Fruit fly (Drosophila melanogaster) whole organism, embryonic: Measurements from ENCODE around the gene HDAC4.

ENCODE experiments used
- C15 ChIP-seq: fragments of 200-800 bp; sonication (Bioruptor generic); IDR thresholded peaks from 3 replicates; pipeline ENCODE4 v1.3.6; 2022; ENCODE audit warnings: missing biosample characterization, missing genetic modification characterization
- CG10147 ChIP-seq: fragments of 200-800 bp; sonication (Bioruptor generic); optimal IDR thresholded peaks from 2 replicates; lab custom pipeline; 2019; ENCODE audit warnings: missing biosample characterization, mild to moderate bottlenecking, missing genetic modification characterization, moderate library complexity
- CG10543 ChIP-seq: fragments of 200-800 bp; sonication (Bioruptor generic); optimal IDR thresholded peaks from 3 replicates; lab custom pipeline; 2017; ENCODE audit warnings: missing biosample characterization, mild to moderate bottlenecking, missing genetic modification characterization, moderate library complexity
- CG11247 ChIP-seq: fragments of 200-800 bp; sonication (Bioruptor generic); IDR thresholded peaks from 2 replicates; pipeline ENCODE4 v1.3.6; 2022; ENCODE audit warnings: missing biosample characterization, missing genetic modification characterization
- CG11398 ChIP-seq: fragments of 200-800 bp; sonication (Bioruptor generic); optimal IDR thresholded peaks from 2 replicates; lab custom pipeline; 2016; ENCODE audit warnings: missing biosample characterization, missing genetic modification characterization
- CG11504 ChIP-seq: fragments of 200-800 bp; sonication (Bioruptor generic); optimal IDR thresholded peaks from 3 replicates; lab custom pipeline; 2019; ENCODE audit warnings: missing biosample characterization, mild to moderate bottlenecking, missing genetic modification characterization, moderate library complexity
- CG11695 ChIP-seq: fragments of 200-800 bp; sonication (Bioruptor generic); IDR thresholded peaks from 3 replicates; pipeline ENCODE4 v1.3.6; 2022; ENCODE audit warnings: missing biosample characterization, missing genetic modification characterization
- CG12071 ChIP-seq: fragments of 200-800 bp; sonication (Bioruptor generic); optimal IDR thresholded peaks from 3 replicates; lab custom pipeline; 2018; ENCODE audit warnings: missing biosample characterization, mild to moderate bottlenecking, missing genetic modification characterization
- CG12219 ChIP-seq: fragments of 200-800 bp; sonication (Bioruptor generic); optimal IDR thresholded peaks from 3 replicates; lab custom pipeline; 2018; ENCODE audit warnings: missing biosample characterization, mild to moderate bottlenecking, missing genetic modification characterization
- CG14710 ChIP-seq: fragments of 200-800 bp; sonication (Bioruptor generic); optimal IDR thresholded peaks from 3 replicates; lab custom pipeline; 2019; ENCODE audit warnings: missing biosample characterization, mild to moderate bottlenecking, missing genetic modification characterization, moderate library complexity
- CG16813 ChIP-seq: fragments of 200-800 bp; sonication (Bioruptor generic); IDR thresholded peaks from 3 replicates; pipeline ENCODE4 v1.3.6; 2022; ENCODE audit warnings: missing biosample characterization, missing genetic modification characterization; ENCODE audit not compliant: partially characterized antibody
- CG2120 ChIP-seq: fragments of 200-800 bp; sonication (Bioruptor generic); optimal IDR thresholded peaks from 3 replicates; lab custom pipeline; 2016; ENCODE audit warnings: missing biosample characterization, missing genetic modification characterization
- CG30020 ChIP-seq: fragments of 200-800 bp; optimal IDR thresholded peaks from 2 replicates; lab custom pipeline; 2019; ENCODE audit warnings: missing biosample characterization, mild to moderate bottlenecking, missing genetic modification characterization, moderate library complexity
- CG32532 ChIP-seq: fragments of 200-800 bp; sonication (Bioruptor generic); IDR thresholded peaks from 2 replicates; pipeline ENCODE4 v1.3.6; 2022; ENCODE audit warnings: missing biosample characterization, missing genetic modification characterization
- CG4360 ChIP-seq: fragments of 200-800 bp; sonication (Bioruptor generic); IDR thresholded peaks from 2 replicates; pipeline ENCODE4 v1.3.6; 2022; ENCODE audit warnings: missing biosample characterization, missing genetic modification characterization
- CG7556 ChIP-seq: fragments of 200-800 bp; sonication (Bioruptor generic); optimal IDR thresholded peaks from 2 replicates; lab custom pipeline; 2017; ENCODE audit warnings: missing biosample characterization, mild to moderate bottlenecking, missing genetic modification characterization
- CG8290 ChIP-seq, 3 experiments: fragments of 200-800 bp; sonication (Bioruptor generic); optimal IDR thresholded peaks; 2 replicates each; lab custom pipeline; 2016 to 2019; ENCODE audit warnings: missing biosample characterization in 3 of 3, missing genetic modification characterization in 3 of 3, mild to moderate bottlenecking in 2 of 3, moderate library complexity in 1 of 3
- CG9215 ChIP-seq: fragments of 200-800 bp; sonication (Bioruptor generic); IDR thresholded peaks from 2 replicates; pipeline ENCODE4 v1.3.6; 2022; ENCODE audit warnings: missing biosample characterization, missing genetic modification characterization
- CG9437 ChIP-seq: fragments of 200-800 bp; sonication (Bioruptor generic); optimal IDR thresholded peaks from 2 replicates; lab custom pipeline; 2018; ENCODE audit warnings: missing biosample characterization, mild to moderate bottlenecking, missing genetic modification characterization
- CrebB ChIP-seq: fragments of 200-800 bp; sonication (Bioruptor generic); optimal IDR thresholded peaks from 3 replicates; lab custom pipeline; 2018; ENCODE audit warnings: missing biosample characterization, mild to moderate bottlenecking, missing genetic modification characterization
- D19A ChIP-seq: fragments of 200-800 bp; optimal IDR thresholded peaks from 3 replicates; lab custom pipeline; 2019; ENCODE audit warnings: missing biosample characterization, mild to moderate bottlenecking, missing genetic modification characterization, moderate library complexity
- D19B ChIP-seq: fragments of 200-800 bp; sonication (Bioruptor generic); optimal IDR thresholded peaks from 2 replicates; lab custom pipeline; 2017; ENCODE audit warnings: missing biosample characterization, mild to moderate bottlenecking, missing genetic modification characterization
- Dbx ChIP-seq: fragments of 200-800 bp; sonication (Bioruptor generic); IDR thresholded peaks from 3 replicates; pipeline ENCODE4 v1.3.6; 2022; ENCODE audit warnings: missing biosample characterization, missing genetic modification characterization
- Dref ChIP-seq: fragments of 200-800 bp; sonication (Bioruptor generic); IDR thresholded peaks from 2 replicates; pipeline ENCODE4 v1.3.6; 2022; ENCODE audit warnings: missing biosample characterization, missing genetic modification characterization
- GATAe ChIP-seq: fragments of 200-800 bp; sonication (Bioruptor generic); conservative IDR thresholded peaks from 2 replicates; pipeline ENCODE4 v1.3.6; 2022; ENCODE audit warnings: missing biosample characterization, missing genetic modification characterization
- Hr3 ChIP-seq: fragments of 200-800 bp; sonication (Bioruptor generic); optimal IDR thresholded peaks from 3 replicates; lab custom pipeline; 2016; ENCODE audit warnings: missing biosample characterization, missing genetic modification characterization
- Mes4 ChIP-seq: fragments of 200-800 bp; sonication (Bioruptor generic); optimal IDR thresholded peaks from 2 replicates; lab custom pipeline; 2016; ENCODE audit warnings: missing biosample characterization, missing genetic modification characterization
- Rfx ChIP-seq: fragments of 200-800 bp; sonication (Bioruptor generic); IDR thresholded peaks from 2 replicates; pipeline ENCODE4 v1.3.6; 2022; ENCODE audit warnings: missing biosample characterization, missing genetic modification characterization
- Sox100B ChIP-seq: fragments of 200-800 bp; sonication (Bioruptor generic); optimal IDR thresholded peaks from 3 replicates; lab custom pipeline; 2018; ENCODE audit warnings: missing biosample characterization, mild to moderate bottlenecking, missing genetic modification characterization
- Trl ChIP-seq, 3 experiments: fragments of >200 bp in 2 of 3; fragments of 200-800 bp in 1 of 3; sonication (Bioruptor generic) in 1 of 3; optimal IDR thresholded peaks; 2 replicates in 1 of 3; 3 replicates in 2 of 3; lab custom pipeline; 2016 to 2017; ENCODE audit warnings: missing biosample characterization in 1 of 3, missing genetic modification characterization in 1 of 3
- Xrp1 ChIP-seq: fragments of 200-800 bp; sonication (Bioruptor generic); IDR thresholded peaks from 2 replicates; pipeline ENCODE4 v1.3.6; 2022; ENCODE audit warnings: missing biosample characterization, missing genetic modification characterization
- ara ChIP-seq: fragments of 200-800 bp; sonication (Bioruptor generic); IDR thresholded peaks from 2 replicates; pipeline ENCODE4 v1.3.6; 2022; ENCODE audit warnings: missing biosample characterization, missing genetic modification characterization
- ase ChIP-seq: fragments of 200-800 bp; sonication (Bioruptor generic); IDR thresholded peaks from 3 replicates; pipeline ENCODE4 v1.3.6; 2022; ENCODE audit warnings: missing biosample characterization, missing genetic modification characterization
- chm ChIP-seq: fragments of 200-800 bp; sonication (Bioruptor generic); IDR thresholded peaks from 2 replicates; pipeline ENCODE4 v1.3.6; 2022; ENCODE audit warnings: missing biosample characterization, missing genetic modification characterization
- esg ChIP-seq: fragments of 200-800 bp; sonication (Bioruptor generic); conservative IDR thresholded peaks from 2 replicates; pipeline ENCODE4 v1.3.6; 2022; ENCODE audit warnings: missing biosample characterization, missing genetic modification characterization
- gcm2 ChIP-seq: fragments of 200-800 bp; sonication (Bioruptor generic); optimal IDR thresholded peaks from 2 replicates; lab custom pipeline; 2016; ENCODE audit warnings: missing biosample characterization, missing genetic modification characterization
- grau ChIP-seq: fragments of 200-800 bp; optimal IDR thresholded peaks from 3 replicates; lab custom pipeline; 2019; ENCODE audit warnings: missing biosample characterization, mild to moderate bottlenecking, missing genetic modification characterization, moderate library complexity
- hth ChIP-seq: fragments of >200 bp; optimal IDR thresholded peaks from 2 replicates; lab custom pipeline; 2017; ENCODE audit warnings: inconsistent platforms
- inv ChIP-seq: fragments of 200-800 bp; sonication (Bioruptor generic); IDR thresholded peaks from 2 replicates; pipeline ENCODE4 v1.3.6; 2022; ENCODE audit warnings: missing biosample characterization, missing genetic modification characterization; ENCODE audit not compliant: partially characterized antibody
- lilli ChIP-seq: fragments of 200-800 bp; sonication (Bioruptor generic); optimal IDR thresholded peaks from 3 replicates; lab custom pipeline; 2016; ENCODE audit warnings: missing biosample characterization, missing genetic modification characterization
- nerfin-2 ChIP-seq: fragments of 200-800 bp; sonication (Bioruptor generic); IDR thresholded peaks from 2 replicates; pipeline ENCODE4 v1.3.6; 2022; ENCODE audit warnings: missing biosample characterization, missing genetic modification characterization; ENCODE audit not compliant: partially characterized antibody
- p53 ChIP-seq: fragments of 200-800 bp; sonication (Bioruptor generic); optimal IDR thresholded peaks from 2 replicates; lab custom pipeline; 2016; ENCODE audit warnings: missing biosample characterization, missing genetic modification characterization
- prd ChIP-seq, 3 experiments: fragments of >200 bp in 2 of 3; fragments of 200-800 bp in 1 of 3; sonication (Bioruptor generic) in 1 of 3; optimal IDR thresholded peaks in 2 of 3; IDR thresholded peaks in 1 of 3; 2 replicates in 2 of 3; 3 replicates in 1 of 3; pipeline versions ENCODE4 v1.3.6 to Lab custom; 2017 to 2022; ENCODE audit warnings: missing biosample characterization in 1 of 3, missing genetic modification characterization in 1 of 3
- schlank ChIP-seq: fragments of 200-800 bp; sonication (Bioruptor generic); optimal IDR thresholded peaks from 2 replicates; lab custom pipeline; 2018; ENCODE audit warnings: missing biosample characterization, mild to moderate bottlenecking, missing genetic modification characterization
- sd ChIP-seq: fragments of 200-800 bp; sonication (Bioruptor generic); optimal IDR thresholded peaks from 3 replicates; lab custom pipeline; 2018; ENCODE audit warnings: missing biosample characterization, mild to moderate bottlenecking, missing genetic modification characterization, moderate library complexity
- sima ChIP-seq: fragments of 200-800 bp; sonication (Bioruptor generic); optimal IDR thresholded peaks from 2 replicates; lab custom pipeline; 2016; ENCODE audit warnings: missing biosample characterization, missing genetic modification characterization
- sna ChIP-seq: fragments of 200-800 bp; sonication (Bioruptor generic); IDR thresholded peaks from 2 replicates; pipeline ENCODE4 v1.3.6; 2022; ENCODE audit warnings: missing biosample characterization, missing genetic modification characterization; ENCODE audit not compliant: partially characterized antibody
- tll ChIP-seq, 2 experiments: fragments of 200-800 bp in 1 of 2; fragments of >200 bp in 1 of 2; sonication (Bioruptor generic) in 1 of 2; optimal IDR thresholded peaks; 2 replicates each; lab custom pipeline; 2017 to 2019; ENCODE audit warnings: missing biosample characterization in 2 of 2, missing genetic modification characterization in 2 of 2, mild to moderate bottlenecking in 1 of 2, moderate library complexity in 1 of 2
- tna ChIP-seq: fragments of 200-800 bp; sonication (Bioruptor generic); IDR thresholded peaks from 2 replicates; pipeline ENCODE4 v1.3.6; 2022; ENCODE audit warnings: missing biosample characterization, missing genetic modification characterization; ENCODE audit not compliant: partially characterized antibody

The HDAC4 gene

dm6 chrX:13275139-13275538, 10.3 kb downstream of the HDAC4 start (continued):
- TF ChIP-seq esg (GFP tag; lab: Robert Waterston, UW) = peak; percentile 31; the same call in 1 of the 2 replicates
- 0 out of 2 replicates have a peak, but pooled peaks have one; percentile 20 for TF ChIP-seq Rfx (GFP tag; lab: Robert Waterston, UW)
- TF ChIP-seq CG12219 = no peak
- no peak for TF ChIP-seq inv (GFP tag; lab: Robert Waterston, UW)
- no peak for TF ChIP-seq gcm2
- TF ChIP-seq Sox100B (GFP tag; lab: Kevin White, UChicago) = peak; percentile 69
- peak; percentile 34 for TF ChIP-seq Hr3 (GFP tag; lab: Kevin White, UChicago)
- TF ChIP-seq Trl (optimal IDR thresholded peaks at IDR 0.05; lab: Kevin White, UChicago) = peak in 1 of 2 experiments; percentile 4
- no peak for TF ChIP-seq Trl (GFP tag; optimal IDR thresholded peaks at IDR 0.05; lab: Kevin White, UChicago)
- TF ChIP-seq grau (tag; lab: Kevin White, UChicago) = peak; percentile 91
- TF ChIP-seq tll (GFP tag; optimal IDR thresholded peaks at IDR 0.05; lab: Kevin White, UChicago) = no peak
- peak; percentile 16 for TF ChIP-seq D19B (GFP tag; lab: Kevin White, UChicago)
- no peak for TF ChIP-seq hth (lab: Kevin White, UChicago)
- TF ChIP-seq CG11504 = peak; percentile 68
- TF ChIP-seq CG14710 (tag; lab: Kevin White, UChicago) = peak; percentile 50
- no peak for TF ChIP-seq CrebB (tag; lab: Kevin White, UChicago)
- TF ChIP-seq lilli (GFP tag; lab: Kevin White, UChicago) = peak; percentile 3
- TF ChIP-seq CG7556 (GFP tag; lab: Kevin White, UChicago) = peak; percentile 59
- TF ChIP-seq CG9215 (GFP tag; lab: Robert Waterston, UW) = 0 out of 2 replicates have a peak, but pooled peaks have one; percentile 35
- TF ChIP-seq sna = no peak
- TF ChIP-seq CG10543 (GFP tag; lab: Kevin White, UChicago) = peak; percentile 54
- peak; percentile 37; the same call in 1 of the 2 replicates for TF ChIP-seq Xrp1 (GFP tag; lab: Robert Waterston, UW)
- no peak for TF ChIP-seq ase (GFP tag; lab: Robert Waterston, UW)
- TF ChIP-seq prd (optimal IDR thresholded peaks at IDR 0.05; lab: Kevin White, UChicago) = no peak
- TF ChIP-seq prd (GFP tag; IDR thresholded peaks at IDR 0.05; lab: Robert Waterston, UW) = peak; percentile 64
- peak; percentile 40 for TF ChIP-seq CG10147 (GFP tag; lab: Kevin White, UChicago)
- no peak for TF ChIP-seq sd (tag; lab: Kevin White, UChicago)
- no peak for TF ChIP-seq CG11398 (GFP tag; lab: Kevin White, UChicago)
- TF ChIP-seq CG11695 = 0 out of 3 replicates have a peak, but pooled peaks have one; percentile 44
- no peak for TF ChIP-seq nerfin-2
- peak; percentile 16; the same call in 1 of the 3 replicates for TF ChIP-seq Dbx (GFP tag; lab: Robert Waterston, UW)
- no peak for TF ChIP-seq Dref (GFP tag; lab: Robert Waterston, UW)
- no peak for TF ChIP-seq CG16813 (GFP tag; lab: Robert Waterston, UW)
- TF ChIP-seq chm (GFP tag; lab: Robert Waterston, UW) = no peak
- no peak for TF ChIP-seq Mes4
- no peak for TF ChIP-seq C15 (GFP tag; lab: Robert Waterston, UW)
- TF ChIP-seq CG11247 = no peak
- no peak for TF ChIP-seq ara (GFP tag; lab: Robert Waterston, UW)
- TF ChIP-seq GATAe (GFP tag; lab: Robert Waterston, UW) = no peak
- no peak for TF ChIP-seq CG12071 (GFP tag; lab: Kevin White, UChicago)
- no peak for TF ChIP-seq tna (GFP tag; lab: Robert Waterston, UW)
- peak; percentile 35 for TF ChIP-seq D19A (tag; lab: Kevin White, UChicago)
- TF ChIP-seq CG32532 (GFP tag; lab: Robert Waterston, UW) = peak; percentile 52
- peak; percentile 2 for TF ChIP-seq CG30020 (tag; lab: Kevin White, UChicago)
- TF ChIP-seq sima (GFP tag; lab: Kevin White, UChicago) = no peak
- no peak for TF ChIP-seq schlank (tag; lab: Kevin White, UChicago)
- no peak for TF ChIP-seq p53
- TF ChIP-seq CG4360 = no peak
- TF ChIP-seq CG2120 (GFP tag; lab: Kevin White, UChicago) = no peak
- peak; percentile 36 for TF ChIP-seq CG9437 (GFP tag; lab: Kevin White, UChicago)
- no peak for TF ChIP-seq CG8290 (GFP tag; optimal IDR thresholded peaks at IDR 0.05; lab: Kevin White, UChicago)
- no peak for TF ChIP-seq CG8290 (tag; optimal IDR thresholded peaks at IDR 0.05; lab: Kevin White, UChicago)
